Worm (Caenorhabditis elegans) whole organism, young adult: ENCODE results near the gene C18A3.3.

Source experiments
- C17E4.6 ChIP-seq: fragments of 200-800 bp; sonication (Bioruptor generic); IDR thresholded peaks from 2 replicates; pipeline ENCODE4 v1.3.6; 2022; ENCODE audit warnings: missing genetic modification reagents, missing genetic modification characterization, missing compliant biosample characterization
- ztf-22 ChIP-seq: fragments of 200-800 bp; sonication (Bioruptor generic); optimal IDR thresholded peaks from 2 replicates; lab custom pipeline; 2018; ENCODE audit warnings: mild to moderate bottlenecking, missing genetic modification characterization, moderate library complexity, missing compliant biosample characterization

ce11 chrII:5754168-5754567, 38.1 kb downstream of the C18A3.3 start, which contains the start of gene F10C1.8:
- TF ChIP-seq C17E4.6 (GFP tag; lab: Robert Waterston, UW) (no peak), ztf-22 (no peak)
